Fruit fly (Drosophila melanogaster): ENCODE results near the gene Meltrin.

Meltrin gene

dm6 chr3R:14630119-14630623, 66.9 kb downstream of the Meltrin start, which contains the start of gene Cad88C (continued):
- TF ChIP-seq Abd-B (GFP tag; optimal IDR thresholded peaks at IDR 0.05): no peak
- no peak for TF ChIP-seq ssp (GFP tag; IDR thresholded peaks at IDR 0.05)
- no peak for TF ChIP-seq Fer1 (GFP tag; optimal IDR thresholded peaks at IDR 0.05)
- no peak for TF ChIP-seq mirr (GFP tag; optimal IDR thresholded peaks at IDR 0.05)
- no peak for TF ChIP-seq CG16863 (GFP tag; optimal IDR thresholded peaks at IDR 0.05)
- no peak for TF ChIP-seq CG10321 (GFP tag; IDR thresholded peaks at IDR 0.05)
- no peak for TF ChIP-seq CG7372 (GFP tag; IDR thresholded peaks at IDR 0.05)
- TF ChIP-seq CG13287 (GFP tag; IDR thresholded peaks at IDR 0.05; ENCODE audit: partially characterized antibody): 0 out of 2 replicates have a peak, but pooled peaks have one; percentile 29
- TF ChIP-seq CG10431 (GFP tag; optimal IDR thresholded peaks at IDR 0.05): no peak
- TF ChIP-seq twi (tag; optimal IDR thresholded peaks at IDR 0.05): no peak
- TF ChIP-seq Trl (optimal IDR thresholded peaks at IDR 0.05): peak; percentile 26 to 27
- TF ChIP-seq Trl (GFP tag; optimal IDR thresholded peaks at IDR 0.05): no peak
- TF ChIP-seq Mad (GFP tag; optimal IDR thresholded peaks at IDR 0.05): no peak
- no peak for TF ChIP-seq wek (GFP tag; optimal IDR thresholded peaks at IDR 0.05)
- TF ChIP-seq grau (tag; optimal IDR thresholded peaks at IDR 0.05): no peak
- TF ChIP-seq CG12104 (GFP tag; optimal IDR thresholded peaks at IDR 0.05): no peak
- no peak for TF ChIP-seq CG11560 (tag; IDR thresholded peaks at IDR 0.05)
- no peak for TF ChIP-seq Six4 (GFP tag; optimal IDR thresholded peaks at IDR 0.05)
- TF ChIP-seq sd (tag; optimal IDR thresholded peaks at IDR 0.05): peak; percentile 86
- TF ChIP-seq sna (GFP tag; IDR thresholded peaks at IDR 0.05; ENCODE audit: partially characterized antibody): 0 out of 2 replicates have a peak, but pooled peaks have one; percentile 21
- no peak for TF ChIP-seq gcm (GFP tag; optimal IDR thresholded peaks at IDR 0.05)
- TF ChIP-seq H2.0 (GFP tag; IDR thresholded peaks at IDR 0.05): no peak
- no peak for TF ChIP-seq CG17612 (GFP tag; IDR thresholded peaks at IDR 0.05)
- no peak for TF ChIP-seq CG1603 (tag; optimal IDR thresholded peaks at IDR 0.05)
- TF ChIP-seq NFAT (GFP tag; IDR thresholded peaks at IDR 0.05): no peak
- no peak for TF ChIP-seq HLHmδ (GFP tag; optimal IDR thresholded peaks at IDR 0.05)
- no peak for TF ChIP-seq CG10654 (GFP tag; optimal IDR thresholded peaks at IDR 0.05)
- TF ChIP-seq tna (GFP tag; IDR thresholded peaks at IDR 0.05; ENCODE audit: partially characterized antibody): no peak
- TF ChIP-seq exex (tag; optimal IDR thresholded peaks at IDR 0.05): no peak
- TF ChIP-seq vvl (GFP tag; IDR thresholded peaks at IDR 0.05): peak; percentile 24; the same call in 1 of the 2 replicates
- no peak for TF ChIP-seq CG15011 (GFP tag; optimal IDR thresholded peaks at IDR 0.05)
- TF ChIP-seq CG32532 (GFP tag; IDR thresholded peaks at IDR 0.05): no peak
- no peak for TF ChIP-seq CG12071 (GFP tag; optimal IDR thresholded peaks at IDR 0.05)
- no peak for TF ChIP-seq aop (GFP tag; IDR thresholded peaks at IDR 0.05)
- TF ChIP-seq CG3163 (GFP tag; optimal IDR thresholded peaks at IDR 0.05): no peak
- no peak for TF ChIP-seq repo (GFP tag; optimal IDR thresholded peaks at IDR 0.05)
- TF ChIP-seq CG2116 (GFP tag; optimal IDR thresholded peaks at IDR 0.05): no peak
- no peak for TF ChIP-seq trh (GFP tag; optimal IDR thresholded peaks at IDR 0.05)
- no peak for TF ChIP-seq CG11085 (GFP tag; IDR thresholded peaks at IDR 0.05)
- no peak for TF ChIP-seq CG18262 (tag; optimal IDR thresholded peaks at IDR 0.05)
- TF ChIP-seq E2f2 (GFP tag; IDR thresholded peaks at IDR 0.05): no peak
- TF ChIP-seq Side (GFP tag; optimal IDR thresholded peaks at IDR 0.05): no peak
- no peak for TF ChIP-seq Sox102F (GFP tag; optimal IDR thresholded peaks at IDR 0.05)
- peak; percentile 56 for TF ChIP-seq Med (GFP tag)
- no peak for TF ChIP-seq jigr1 (GFP tag; IDR thresholded peaks at IDR 0.05)
- no peak for TF ChIP-seq Doc3 (GFP tag; IDR thresholded peaks at IDR 0.05; ENCODE audit: partially characterized antibody)
- no peak for TF ChIP-seq Bdp1 (GFP tag; optimal IDR thresholded peaks at IDR 0.05)
- no peak for TF ChIP-seq salm (tag; optimal IDR thresholded peaks at IDR 0.05)
- TF ChIP-seq chn (GFP tag; optimal IDR thresholded peaks at IDR 0.05): peak; percentile 1
- TF ChIP-seq otp (GFP tag; IDR thresholded peaks at IDR 0.05): no peak
- peak; percentile 77; the same call in 1 of the 4 replicates for TF ChIP-seq chinmo (GFP tag; IDR thresholded peaks at IDR 0.05; ENCODE audit: partially characterized antibody)

Data from whole organism, embryonic.